Worm (Caenorhabditis elegans): ENCODE data around the gene K06H6.2.

ce11 chrV:592959-593358 is 7.4 kb downstream of the K06H6.2 start, which contains the start of gene ZK488.5:
- TF ChIP-seq ceh-62 (tag; optimal IDR thresholded peaks at IDR 0.05): no peak
- TF ChIP-seq F26F4.8 (GFP tag; conservative IDR thresholded peaks at IDR 0.05): no peak
- no peak for TF ChIP-seq lin-13 (GFP tag; optimal IDR thresholded peaks at IDR 0.05)
- TF ChIP-seq hlh-30 (tag; optimal IDR thresholded peaks at IDR 0.05; ENCODE audit: insufficient read depth): no peak
- no peak for TF ChIP-seq lsy-2 (tag; optimal IDR thresholded peaks at IDR 0.05)
- no peak for TF ChIP-seq daf-12 (tag; optimal IDR thresholded peaks at IDR 0.05)
- no peak for TF ChIP-seq mxl-3 (GFP tag; optimal IDR thresholded peaks at IDR 0.05)
- TF ChIP-seq pha-4 (GFP tag; IDR thresholded peaks at IDR 0.05): no peak
- no peak for TF ChIP-seq pha-4 (tag; optimal IDR thresholded peaks at IDR 0.05)
- TF ChIP-seq fos-1 (tag; optimal IDR thresholded peaks at IDR 0.05): no peak
- TF ChIP-seq ama-1 (optimal IDR thresholded peaks at IDR 0.05): no peak
- no peak for TF ChIP-seq aly-2 (tag; optimal IDR thresholded peaks at IDR 0.05)

Measured in whole organism, L4 larva.